Fruit fly (Drosophila melanogaster) whole organism, larva: ENCODE results near the gene MESR6.

Source experiments
- noc ChIP-seq: fragments of 200-800 bp; sonication (Bioruptor generic); optimal IDR thresholded peaks from 3 replicates; lab custom pipeline; 2019; ENCODE audit warnings: missing biosample characterization, mild to moderate bottlenecking, missing genetic modification characterization, moderate library complexity

The MESR6 gene

DNA sequence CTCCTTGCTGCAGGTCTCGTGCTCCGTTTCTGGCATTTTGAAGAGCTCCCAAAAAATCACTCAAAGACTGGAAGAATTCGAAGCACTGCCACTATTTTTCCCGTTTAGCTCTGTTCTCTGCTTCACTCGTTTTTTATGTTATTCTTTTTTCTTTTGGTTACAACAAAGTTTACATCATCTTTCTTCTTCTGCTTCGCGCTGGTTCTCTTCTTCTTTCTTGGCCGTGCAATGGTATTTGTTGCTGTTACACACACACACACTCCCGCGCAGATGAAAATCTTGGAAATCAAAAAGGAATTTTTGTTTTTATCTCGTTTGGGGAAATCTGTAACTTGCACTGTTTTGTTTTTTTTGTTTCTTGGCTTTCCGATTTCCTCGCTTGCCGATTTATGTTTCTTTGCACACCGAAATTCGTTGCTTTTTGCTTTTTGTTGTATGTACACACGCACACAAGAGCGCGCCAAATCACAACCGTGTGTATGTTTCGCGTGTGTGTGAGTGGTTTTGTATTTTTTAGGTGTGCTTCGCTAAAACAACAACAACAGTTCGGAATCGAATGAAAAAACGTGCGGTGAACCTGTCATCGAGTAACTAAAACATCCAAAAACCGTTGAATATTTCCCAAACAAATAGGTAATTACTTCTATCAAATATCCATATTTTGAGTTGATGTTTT lies 6.6 kb upstream of the MESR6 start:
- TF ChIP-seq noc, result peak; percentile 8

- peak; percentile 93 for TF ChIP-seq noc
Measured at dm6 chr3L:19086364-19087200, 5.9 kb upstream of the MESR6 start, which contains the start of gene Mkp3. Gene Mkp3 (minus strand): TSS chr3L:19086426.

DNA sequence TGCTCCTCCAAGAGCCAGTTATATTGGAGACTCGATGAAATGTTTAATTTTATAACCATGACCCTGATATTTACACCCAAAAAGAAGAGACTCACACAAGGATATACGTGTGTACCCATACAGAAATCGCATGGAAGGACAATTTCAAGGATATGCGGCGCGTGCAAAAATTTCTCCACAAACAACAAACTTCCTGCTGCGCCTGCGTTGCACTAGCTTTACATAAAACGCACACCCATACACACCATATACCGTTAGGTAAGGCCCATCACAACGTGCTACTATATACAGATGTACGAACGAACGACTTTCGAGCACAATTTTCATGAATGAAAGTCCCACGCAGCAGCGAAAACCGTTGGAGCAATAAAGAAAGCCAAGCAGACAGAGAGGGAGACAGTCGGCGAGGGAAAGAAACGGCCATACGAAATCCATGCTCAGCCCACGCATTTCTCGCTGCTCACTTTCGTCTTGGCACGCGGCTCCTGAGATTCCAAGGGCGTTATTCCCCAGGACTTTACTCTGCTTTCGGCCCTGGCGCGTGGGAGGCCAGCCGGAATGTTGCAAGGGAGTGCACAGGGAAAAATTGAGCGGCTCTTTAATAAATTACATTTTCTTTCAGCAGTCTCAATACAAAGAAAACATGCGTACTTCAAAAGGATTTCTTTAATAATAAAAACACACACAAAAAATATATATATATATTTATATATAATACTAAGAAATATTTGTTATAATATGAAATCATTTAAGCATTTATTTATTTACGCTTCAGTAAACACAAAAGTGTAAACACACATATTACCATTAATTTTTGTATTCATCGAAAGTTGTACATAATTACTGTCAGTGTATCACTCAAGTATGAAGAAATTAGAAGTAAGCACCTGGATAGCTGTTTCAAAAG lies 4.8 kb upstream of the MESR6 start:
- TF ChIP-seq noc, result no peak

DNA sequence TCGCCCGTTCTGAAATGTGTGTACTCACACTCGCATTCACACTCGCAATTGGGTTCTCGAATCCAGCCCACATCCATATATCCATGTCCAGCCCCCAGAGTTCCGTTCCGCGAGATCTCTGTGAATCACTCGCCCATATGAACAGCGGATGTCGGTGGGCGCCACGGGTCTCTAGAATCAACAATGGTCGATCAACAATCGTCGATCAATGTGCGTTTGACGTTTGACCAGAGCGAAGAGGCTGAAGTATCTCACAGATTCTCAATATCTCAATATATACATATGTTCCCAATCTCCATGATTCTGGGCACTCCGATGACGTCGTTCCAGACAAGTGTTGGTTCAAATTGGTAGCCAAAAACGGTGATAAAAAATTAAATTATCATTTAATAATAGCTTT lies 3.4 kb upstream of the MESR6 start:
- no peak for TF ChIP-seq noc

- no peak for TF ChIP-seq noc
Measured at dm6 chr3L:19091423-19092124, 896 bp upstream of the MESR6 start.

DNA sequence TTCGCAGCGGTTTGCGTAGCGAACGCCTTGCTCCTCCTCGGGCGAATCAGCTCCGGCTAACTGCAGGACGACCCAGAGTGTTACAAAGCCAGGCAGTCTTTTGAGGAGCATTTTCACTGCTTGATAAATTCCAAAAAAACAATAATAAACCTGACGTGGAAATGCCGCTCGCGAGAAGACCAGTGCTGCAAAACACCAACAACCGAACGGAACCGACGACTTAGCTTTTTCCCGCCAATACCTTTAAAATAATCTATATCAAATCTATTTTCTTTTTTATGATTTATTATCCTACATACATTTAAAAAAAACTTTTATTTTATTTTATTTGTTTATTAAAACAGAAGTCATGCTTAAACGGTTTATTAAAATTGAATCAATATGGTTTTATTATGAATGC lies 3.6 kb downstream of the MESR6 start, which contains the start of gene CNPYb:
CNPYb (minus strand) TSS at position 186 of the 400 bp plus-strand sequence.
- no peak for TF ChIP-seq noc

- TF ChIP-seq noc, result no peak
Measured at dm6 chr3L:19097102-19097501, 4.6 kb downstream of the MESR6 start.

DNA sequence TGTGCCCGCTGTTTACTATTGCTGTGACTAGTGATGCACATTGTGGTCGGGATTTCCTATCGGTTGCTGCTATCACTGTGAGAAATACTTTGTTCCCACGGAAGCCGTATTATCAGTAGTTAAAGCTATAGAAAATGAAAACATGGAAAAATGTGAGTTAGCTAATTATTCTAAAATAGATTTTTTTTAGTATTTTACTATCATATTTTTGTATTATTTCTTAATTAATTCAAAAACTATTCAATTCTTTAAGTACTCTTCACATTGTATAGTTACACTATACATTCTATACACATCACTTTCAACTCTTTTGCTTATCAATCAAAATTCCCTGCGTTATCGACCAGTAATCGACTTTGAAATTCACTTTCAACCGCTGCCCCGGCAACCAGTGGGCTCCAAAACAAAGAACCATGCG lies 5.2 kb downstream of the MESR6 start, which contains the start of the genes Naxd and CG14079:
Naxd (minus strand) TSS at position 45 of the 418 bp plus-strand sequence.
CG14079 (plus strand) TSS at position 335 of the 418 bp plus-strand sequence.
- TF ChIP-seq noc, result no peak

DNA sequence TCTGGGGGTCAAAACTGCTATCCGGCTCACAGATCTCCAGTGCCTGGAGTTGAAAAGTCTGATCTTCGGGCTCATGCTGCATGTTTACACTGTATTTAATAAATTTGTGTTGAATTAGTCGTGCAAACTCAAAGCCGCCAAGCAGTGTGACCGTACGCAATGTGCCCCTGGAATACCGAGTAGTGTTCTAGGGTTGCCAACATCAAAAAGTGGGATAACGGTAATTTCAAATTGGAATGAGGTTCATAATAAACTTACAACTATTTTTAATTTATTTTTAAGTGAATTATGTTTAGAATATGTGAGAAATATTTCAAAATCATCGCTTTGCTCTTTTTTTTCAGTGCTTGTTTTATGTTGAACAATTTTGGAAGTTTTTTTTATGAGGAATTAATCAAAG lies 7.7 kb downstream of the MESR6 start, which contains the start of gene Gem2:
Gem2 (minus strand) TSS at position 176 of the 400 bp plus-strand sequence.
- TF ChIP-seq noc, result no peak

- no peak for TF ChIP-seq noc
Measured at dm6 chr3L:19129565-19129964, 37.1 kb downstream of the MESR6 start, which contains the start of gene Spn75F. Gene Spn75F (minus strand): TSS chr3L:19129665.

dm6 chr3L:19132586-19132985 lies 40.1 kb downstream of the MESR6 start:
- no peak for TF ChIP-seq noc

DNA sequence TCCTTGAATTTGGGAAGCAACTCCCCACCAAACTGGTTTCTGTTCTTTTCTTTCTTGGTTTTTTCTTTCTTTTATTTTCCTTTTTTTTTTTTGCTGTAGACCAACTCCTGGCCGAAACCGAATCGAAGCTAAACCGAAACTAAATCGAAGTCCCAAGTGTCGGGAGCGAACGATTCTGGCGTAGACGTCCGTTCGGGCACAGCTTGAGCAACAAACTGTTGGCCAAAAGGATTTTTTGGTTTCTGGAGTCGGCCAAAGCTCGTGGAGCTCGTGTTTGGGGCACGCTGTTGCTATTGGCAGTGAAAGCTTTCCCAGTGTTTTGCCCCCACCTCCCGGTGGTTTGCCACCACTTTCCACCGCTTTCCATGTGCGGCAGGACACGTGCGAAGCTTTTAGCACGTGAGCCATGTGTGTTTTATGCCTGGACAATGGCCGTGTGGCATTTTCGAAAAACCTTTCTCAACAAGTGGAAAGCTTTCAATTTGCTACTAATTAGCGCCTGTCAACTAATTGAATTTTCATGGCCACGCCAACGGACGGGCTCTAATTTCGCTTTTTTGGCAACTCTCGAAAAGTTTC lies 46.5 kb downstream of the MESR6 start, which contains the start of gene CG14082:
CG14082 (minus strand) TSS at position 51 of the 579 bp plus-strand sequence.
- TF ChIP-seq noc, result no peak

- no peak for TF ChIP-seq noc
Measured at dm6 chr3L:19140084-19141011, 47.9 kb downstream of the MESR6 start.

DNA sequence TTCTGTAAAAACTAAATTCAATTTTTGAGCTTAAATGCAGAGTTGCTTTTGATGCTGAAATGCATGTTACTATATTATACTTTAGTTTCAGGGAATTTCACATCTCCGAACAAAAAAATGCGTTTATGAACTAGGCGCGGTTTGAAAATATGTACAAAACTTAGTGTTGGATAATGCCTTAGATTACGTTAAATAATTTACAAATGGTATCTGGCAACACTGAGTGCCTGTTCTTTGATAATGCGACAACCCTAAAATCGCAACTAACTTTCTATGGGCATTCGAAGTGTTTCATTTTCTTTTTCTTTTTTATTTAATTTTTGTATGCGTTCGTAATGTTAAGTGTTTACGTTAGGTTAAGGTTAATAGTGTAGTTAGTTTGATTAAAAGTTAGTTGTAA lies 50.1 kb downstream of the MESR6 start:
- no peak for TF ChIP-seq noc
